Worm (Caenorhabditis elegans) whole organism, L4 larva: ENCODE data around the gene ifa-3.

Experiments
- R02D3.7 ChIP-seq: fragments of 150-350 bp; sonication (generic microtip); optimal IDR thresholded peaks from 3 replicates; lab custom pipeline; 2014; ENCODE audit warnings: missing biosample characterization, missing genetic modification characterization
- T20F7.1 ChIP-seq: fragments of 200-800 bp; sonication (Bioruptor generic); optimal IDR thresholded peaks from 2 replicates; lab custom pipeline; 2018; ENCODE audit warnings: mild to moderate bottlenecking, missing genetic modification characterization, missing compliant biosample characterization
- Y75B8A.6 ChIP-seq: fragments of 200-800 bp; sonication (Bioruptor generic); IDR thresholded peaks from 2 replicates; pipeline ENCODE4 v1.3.6; 2022; ENCODE audit warnings: missing genetic modification reagents, missing genetic modification characterization, missing compliant biosample characterization
- aly-2 ChIP-seq: sonication (generic microtip); optimal IDR thresholded peaks from 2 replicates; lab custom pipeline; 2018; ENCODE audit warnings: missing biosample characterization, missing genetic modification characterization
- ama-1 ChIP-seq: fragments of 150-350 bp; optimal IDR thresholded peaks from 2 replicates; lab custom pipeline; 2014; ENCODE audit warnings: inconsistent platforms, mixed read lengths
- ceh-20 ChIP-seq: fragments of 200-800 bp; sonication (Bioruptor generic); IDR thresholded peaks from 2 replicates; pipeline ENCODE4 v1.3.6; 2022; ENCODE audit warnings: missing genetic modification reagents, missing genetic modification characterization, missing compliant biosample characterization
- ceh-28 ChIP-seq: fragments of 150-350 bp; optimal IDR thresholded peaks from 2 replicates; lab custom pipeline; 2014; ENCODE audit warnings: missing biosample characterization, missing genetic modification reagents, missing genetic modification characterization
- ceh-44 ChIP-seq: fragments of 200-800 bp; sonication (Bioruptor generic); IDR thresholded peaks from 2 replicates; pipeline ENCODE4 v1.3.6; 2022; ENCODE audit warnings: missing genetic modification reagents, missing genetic modification characterization, missing compliant biosample characterization
- daf-16 ChIP-seq, 3 experiments: sonication (generic microtip); optimal IDR thresholded peaks; 2 replicates each; lab custom pipeline; 2016 to 2017; ENCODE audit warnings: missing genetic modification characterization in 3 of 3, missing genetic modification reagents in 3 of 3, mild to moderate bottlenecking in 2 of 3, missing compliant biosample characterization in 2 of 3, missing biosample characterization in 1 of 3, moderate library complexity in 1 of 3
- daf-8 ChIP-seq: fragments of 200-800 bp; sonication (Bioruptor generic); IDR thresholded peaks from 2 replicates; pipeline ENCODE4 v1.3.6; 2022; ENCODE audit warnings: missing genetic modification characterization, missing compliant biosample characterization
- dmd-6 ChIP-seq: fragments of 200-800 bp; sonication (Bioruptor generic); IDR thresholded peaks from 2 replicates; pipeline ENCODE4 v1.3.6; 2022; ENCODE audit warnings: missing genetic modification reagents, missing genetic modification characterization, missing compliant biosample characterization
- dmd-8 ChIP-seq: fragments of 200-800 bp; sonication (Bioruptor generic); IDR thresholded peaks from 2 replicates; pipeline ENCODE4 v1.3.6; 2022; ENCODE audit warnings: missing genetic modification characterization, missing compliant biosample characterization
- dpl-1 ChIP-seq: fragments of 150-350 bp; optimal IDR thresholded peaks from 2 replicates; lab custom pipeline; 2014; ENCODE audit warnings: missing biosample characterization, missing genetic modification reagents, missing genetic modification characterization
- duxl-1 ChIP-seq: sonication (generic microtip); optimal IDR thresholded peaks from 2 replicates; lab custom pipeline; 2016; ENCODE audit warnings: mild to moderate bottlenecking, missing genetic modification characterization, moderate library complexity, missing compliant biosample characterization; ENCODE audit not compliant: poor library complexity
- dve-1 ChIP-seq: sonication (generic microtip); optimal IDR thresholded peaks from 2 replicates; lab custom pipeline; 2017; ENCODE audit warnings: antibody characterized with exemption, mild to moderate bottlenecking, missing genetic modification characterization, missing compliant biosample characterization; ENCODE audit not compliant: insufficient read depth
- egl-27 ChIP-seq: sonication (generic microtip); optimal IDR thresholded peaks from 3 replicates; lab custom pipeline; 2017; ENCODE audit warnings: missing biosample characterization, missing genetic modification reagents, missing genetic modification characterization
- egl-43 ChIP-seq: fragments of 200-800 bp; sonication (Bioruptor generic); IDR thresholded peaks from 2 replicates; pipeline ENCODE4 v1.3.6; 2022; ENCODE audit warnings: missing genetic modification reagents, missing genetic modification characterization, missing compliant biosample characterization
- fos-1 ChIP-seq: fragments of 150-350 bp; optimal IDR thresholded peaks from 2 replicates; lab custom pipeline; 2014; ENCODE audit warnings: missing biosample characterization, missing genetic modification characterization
- hif-1 ChIP-seq, 2 experiments: sonication (generic microtip); optimal IDR thresholded peaks; 2 replicates each; lab custom pipeline; 2016 to 2017; ENCODE audit warnings: missing compliant biosample characterization in 2 of 2, missing genetic modification characterization in 2 of 2, missing genetic modification reagents in 2 of 2, missing genotype in 2 of 2, mild to moderate bottlenecking in 1 of 2
- hlh-30 ChIP-seq: sonication (generic microtip); optimal IDR thresholded peaks from 2 replicates; lab custom pipeline; 2017; ENCODE audit warnings: antibody characterized with exemption, mild to moderate bottlenecking, missing genetic modification characterization, missing compliant biosample characterization; ENCODE audit not compliant: insufficient read depth
- lin-29 ChIP-seq: fragments of 200-800 bp; sonication (Bioruptor generic); IDR thresholded peaks from 2 replicates; pipeline ENCODE4 v1.3.6; 2022; ENCODE audit warnings: missing genetic modification reagents, missing genetic modification characterization, missing compliant biosample characterization
- lin-38 ChIP-seq: fragments of 200-800 bp; sonication (Bioruptor generic); IDR thresholded peaks from 2 replicates; pipeline ENCODE4 v1.3.6; 2022; ENCODE audit warnings: missing genetic modification reagents, missing genetic modification characterization, missing compliant biosample characterization
- lsy-2 ChIP-seq, 2 experiments: fragments of 150-350 bp in 1 of 2; sonication (generic microtip) in 1 of 2; optimal IDR thresholded peaks; 2 replicates each; lab custom pipeline; 2014 to 2017; ENCODE audit warnings: missing biosample characterization in 2 of 2, missing genetic modification characterization in 2 of 2
- madf-5 ChIP-seq, 2 experiments: fragments of 200-800 bp; sonication (Bioruptor generic); IDR thresholded peaks; 2 replicates each; pipeline ENCODE4 v1.3.6; 2022; ENCODE audit warnings: missing compliant biosample characterization in 2 of 2, missing genetic modification characterization in 2 of 2
- madf-9 ChIP-seq: fragments of 200-800 bp; sonication (Bioruptor generic); conservative IDR thresholded peaks from 2 replicates; pipeline ENCODE4 v1.3.6; 2022; ENCODE audit warnings: missing genetic modification reagents, missing genetic modification characterization, missing compliant biosample characterization
- mdt-29 ChIP-seq: fragments of 200-800 bp; sonication (Bioruptor generic); IDR thresholded peaks from 2 replicates; pipeline ENCODE4 v1.3.6; 2022; ENCODE audit warnings: missing genetic modification reagents, missing genetic modification characterization, missing compliant biosample characterization
- mep-1 ChIP-seq: fragments of 150-350 bp; sonication (generic microtip); optimal IDR thresholded peaks from 3 replicates; lab custom pipeline; 2014; ENCODE audit warnings: missing biosample characterization, missing genetic modification characterization
- mes-2 ChIP-seq: sonication (generic microtip); optimal IDR thresholded peaks from 2 replicates; lab custom pipeline; 2016; ENCODE audit warnings: missing genotype, mild to moderate bottlenecking, missing genetic modification characterization, missing compliant biosample characterization; ENCODE audit not compliant: poor library complexity, severe bottlenecking
- nhr-10 ChIP-seq: fragments of 150-350 bp; optimal IDR thresholded peaks from 2 replicates; lab custom pipeline; 2014; ENCODE audit warnings: missing biosample characterization, missing genetic modification characterization
- nhr-102 ChIP-seq: sonication (generic microtip); optimal IDR thresholded peaks from 2 replicates; lab custom pipeline; 2016; ENCODE audit warnings: mild to moderate bottlenecking, missing genetic modification characterization, moderate library complexity, missing compliant biosample characterization
- nhr-11 ChIP-seq: fragments of 150-350 bp; optimal IDR thresholded peaks from 2 replicates; lab custom pipeline; 2014; ENCODE audit warnings: missing biosample characterization, missing genetic modification characterization
- nhr-111 ChIP-seq: fragments of 200-800 bp; sonication (Bioruptor generic); optimal IDR thresholded peaks from 2 replicates; lab custom pipeline; 2018; ENCODE audit warnings: mild to moderate bottlenecking, missing genetic modification characterization, missing compliant biosample characterization
- nhr-237 ChIP-seq: sonication (generic microtip); optimal IDR thresholded peaks from 2 replicates; lab custom pipeline; 2017; ENCODE audit warnings: missing biosample characterization, missing genetic modification characterization
- nhr-28 ChIP-seq: fragments of 150-350 bp; optimal IDR thresholded peaks from 2 replicates; lab custom pipeline; 2014; ENCODE audit warnings: missing biosample characterization, missing genetic modification characterization
- nhr-77 ChIP-seq: fragments of 150-350 bp; optimal IDR thresholded peaks from 2 replicates; lab custom pipeline; 2014; ENCODE audit warnings: missing biosample characterization, missing genetic modification characterization
- pha-4 ChIP-seq, 2 experiments: fragments of 150-350 bp in 1 of 2; fragments of 200-800 bp in 1 of 2; sonication (Bioruptor generic) in 1 of 2; IDR thresholded peaks in 1 of 2; optimal IDR thresholded peaks in 1 of 2; 2 replicates each; pipeline versions ENCODE4 v1.3.6 to Lab custom; 2014 to 2022; ENCODE audit warnings: missing genetic modification characterization in 2 of 2, missing genetic modification reagents in 2 of 2, missing biosample characterization in 1 of 2, missing compliant biosample characterization in 1 of 2
- rbr-2 ChIP-seq: sonication (generic microtip); optimal IDR thresholded peaks from 2 replicates; lab custom pipeline; 2016; ENCODE audit warnings: missing genotype, missing genetic modification characterization, missing compliant biosample characterization
- saeg-2 ChIP-seq: fragments of 200-800 bp; sonication (Bioruptor generic); IDR thresholded peaks from 2 replicates; pipeline ENCODE4 v1.3.6; 2022; ENCODE audit warnings: missing genetic modification reagents, missing genetic modification characterization, missing compliant biosample characterization
- sdz-12 ChIP-seq: fragments of 200-800 bp; sonication (Bioruptor generic); optimal IDR thresholded peaks from 2 replicates; lab custom pipeline; 2018; ENCODE audit warnings: mild to moderate bottlenecking, missing genetic modification characterization, missing compliant biosample characterization
- set-16 ChIP-seq: fragments of 200-800 bp; sonication (Bioruptor generic); IDR thresholded peaks from 2 replicates; pipeline ENCODE4 v1.3.6; 2022; ENCODE audit warnings: missing genetic modification reagents, missing genetic modification characterization, missing compliant biosample characterization
- snpc-1.2 ChIP-seq: fragments of 200-800 bp; sonication (Bioruptor generic); IDR thresholded peaks from 2 replicates; pipeline ENCODE4 v1.3.6; 2022; ENCODE audit warnings: missing genetic modification reagents, missing genetic modification characterization, missing compliant biosample characterization
- snpc-4 ChIP-seq: fragments of 150-350 bp; optimal IDR thresholded peaks from 2 replicates; lab custom pipeline; 2014; ENCODE audit warnings: missing biosample characterization, missing genetic modification characterization
- spr-1 ChIP-seq: sonication (generic microtip); optimal IDR thresholded peaks from 2 replicates; lab custom pipeline; 2016; ENCODE audit warnings: mild to moderate bottlenecking, missing genetic modification characterization, missing compliant biosample characterization
- unc-130 ChIP-seq: sonication (generic microtip); optimal IDR thresholded peaks from 2 replicates; lab custom pipeline; 2016; ENCODE audit warnings: missing genetic modification reagents, missing genetic modification characterization, missing compliant biosample characterization
- zag-1 ChIP-seq: fragments of 150-350 bp; optimal IDR thresholded peaks from 2 replicates; lab custom pipeline; 2014; ENCODE audit warnings: missing biosample characterization, missing genetic modification characterization
- ztf-11 ChIP-seq: fragments of 150-350 bp; optimal IDR thresholded peaks from 2 replicates; lab custom pipeline; 2014; ENCODE audit warnings: missing biosample characterization, missing genetic modification characterization

The ifa-3 gene

ce11 chrX:16275255-16275813, 5.5 kb upstream of the ifa-3 start, which contains the start of gene sdc-1 (continued):
- 0 out of 2 replicates have a peak, but pooled peaks have one; percentile 12 for TF ChIP-seq madf-9 (GFP tag; lab: Robert Waterston, UW)
- TF ChIP-seq hif-1 (tag; optimal IDR thresholded peaks at IDR 0.05; lab: Kevin White, UChicago) = peak in 1 of 2 experiments; percentile 50
- no peak for TF ChIP-seq ceh-20
- no peak for TF ChIP-seq lin-29 (GFP tag; lab: Robert Waterston, UW)
- peak in 1 of 2 experiments; percentile 35 for TF ChIP-seq daf-16 (GFP tag; optimal IDR thresholded peaks at IDR 0.05; lab: Kevin White, UChicago)
- TF ChIP-seq daf-16 (tag; optimal IDR thresholded peaks at IDR 0.05; lab: Kevin White, UChicago) = peak; percentile 84
- peak; percentile 70 for TF ChIP-seq dpl-1 (GFP tag; lab: Kevin White, UChicago)
- peak; percentile 39 for TF ChIP-seq nhr-11
- TF ChIP-seq rbr-2 = peak; percentile 34
- TF ChIP-seq egl-27 (tag; lab: Kevin White, UChicago) = no peak
- no peak for TF ChIP-seq mdt-29 (GFP tag; lab: Robert Waterston, UW)
- no peak for TF ChIP-seq R02D3.7 (tag; lab: Kevin White, UChicago)
- TF ChIP-seq zag-1 (tag; lab: Kevin White, UChicago) = no peak
- TF ChIP-seq nhr-77 (tag; lab: Kevin White, UChicago) = no peak
- TF ChIP-seq hlh-30 = peak; percentile 51
- TF ChIP-seq dmd-6 (GFP tag; lab: Robert Waterston, UW) = peak; percentile 26; the same call in 1 of the 2 replicates

- peak; percentile 27 for TF ChIP-seq nhr-28 (tag; lab: Kevin White, UChicago)
- TF ChIP-seq unc-130 (GFP tag; lab: Kevin White, UChicago) = no peak
- peak; percentile 4 for TF ChIP-seq spr-1 (tag; lab: Kevin White, UChicago)
- no peak for TF ChIP-seq T20F7.1 (GFP tag; lab: Kevin White, UChicago)
- TF ChIP-seq pha-4 (GFP tag; IDR thresholded peaks at IDR 0.05; lab: Robert Waterston, UW) = peak; percentile 79; the same call in 1 of the 2 replicates
- TF ChIP-seq pha-4 (tag; optimal IDR thresholded peaks at IDR 0.05; lab: Kevin White, UChicago) = no peak
- peak; percentile 70; the same call in 1 of the 2 replicates for TF ChIP-seq dmd-8 (GFP tag; lab: Robert Waterston, UW)
- no peak for TF ChIP-seq set-16 (GFP tag; lab: Robert Waterston, UW)
- TF ChIP-seq ceh-44 (GFP tag; lab: Robert Waterston, UW) = peak; percentile 51; the same call in 1 of the 2 replicates
- TF ChIP-seq saeg-2 (GFP tag; lab: Robert Waterston, UW) = peak; percentile 52; the same call in 1 of the 2 replicates
- no peak for TF ChIP-seq zag-1 (tag; lab: Kevin White, UChicago)
- TF ChIP-seq R02D3.7 (tag; lab: Kevin White, UChicago) = no peak
- peak; percentile 53 for TF ChIP-seq duxl-1 (tag; lab: Kevin White, UChicago)
- TF ChIP-seq ztf-11 = no peak
- no peak for TF ChIP-seq mep-1 (tag; lab: Kevin White, UChicago)
- TF ChIP-seq snpc-4 = no peak
- no peak for TF ChIP-seq mdt-29 (GFP tag; lab: Robert Waterston, UW)
- peak; percentile 65 for TF ChIP-seq mes-2
- peak; percentile 50 for TF ChIP-seq hlh-30
- no peak; the same call in 1 of the 2 replicates for TF ChIP-seq lin-38 (GFP tag; lab: Robert Waterston, UW)
- TF ChIP-seq nhr-10 = no peak
- no peak for TF ChIP-seq nhr-111 (GFP tag; lab: Kevin White, UChicago)
- no peak for TF ChIP-seq ama-1 (lab: Kevin White, UChicago)
- TF ChIP-seq fos-1 (tag; lab: Kevin White, UChicago) = no peak
- peak; percentile 41 to 86 for TF ChIP-seq daf-16 (GFP tag; optimal IDR thresholded peaks at IDR 0.05; lab: Kevin White, UChicago)
- TF ChIP-seq daf-16 (tag; optimal IDR thresholded peaks at IDR 0.05; lab: Kevin White, UChicago) = peak; percentile 56
- TF ChIP-seq snpc-1.2 = peak; percentile 75
- peak in 1 of 2 experiments; percentile 73; a peak in 1 of 4 replicates for TF ChIP-seq madf-5 (GFP tag; IDR thresholded peaks at IDR 0.05; lab: Robert Waterston, UW)
- no peak for TF ChIP-seq lsy-2 (tag; optimal IDR thresholded peaks at IDR 0.05; lab: Kevin White, UChicago)
- TF ChIP-seq Y75B8A.6 (GFP tag; lab: Robert Waterston, UW) = 0 out of 2 replicates have a peak, but pooled peaks have one; percentile 78
- no peak for TF ChIP-seq ceh-28 (tag; lab: Kevin White, UChicago)
- no peak for TF ChIP-seq nhr-237 (tag; lab: Kevin White, UChicago)
- peak; percentile 4 for TF ChIP-seq dpl-1 (GFP tag; lab: Kevin White, UChicago)
- peak; percentile 65 for TF ChIP-seq dve-1
- peak; percentile 27 for TF ChIP-seq nhr-102 (tag; lab: Kevin White, UChicago)
- peak; percentile 83 for TF ChIP-seq egl-43 (GFP tag; lab: Robert Waterston, UW)
- TF ChIP-seq daf-8 (GFP tag; lab: Robert Waterston, UW) = no peak
- no peak for TF ChIP-seq sdz-12 (GFP tag; lab: Kevin White, UChicago)
- TF ChIP-seq aly-2 = no peak
Measured at ce11 chrX:16271147-16271546, 1.3 kb upstream of the ifa-3 start.
